Fruit fly (Drosophila melanogaster) whole organism, embryonic: ENCODE results near the gene Tis11.

Source experiments
- Adf1 ChIP-seq: fragments of 200-800 bp; sonication (Bioruptor generic); IDR thresholded peaks from 2 replicates; pipeline ENCODE4 v1.3.6; 2022; ENCODE audit warnings: missing biosample characterization, missing genetic modification characterization
- Aef1 ChIP-seq: fragments of 200-800 bp; sonication (Bioruptor generic); IDR thresholded peaks from 3 replicates; pipeline ENCODE4 v1.3.6; 2022; ENCODE audit warnings: missing biosample characterization, missing genetic modification characterization
- CG10431 ChIP-seq: fragments of 200-800 bp; sonication (Bioruptor generic); optimal IDR thresholded peaks from 3 replicates; lab custom pipeline; 2018; ENCODE audit warnings: missing biosample characterization, mild to moderate bottlenecking, missing genetic modification characterization
- CG13123 ChIP-seq: fragments of 200-800 bp; sonication (Bioruptor generic); optimal IDR thresholded peaks from 2 replicates; lab custom pipeline; 2016; ENCODE audit warnings: missing biosample characterization, missing genetic modification characterization
- CG14710 ChIP-seq: fragments of 200-800 bp; sonication (Bioruptor generic); optimal IDR thresholded peaks from 3 replicates; lab custom pipeline; 2019; ENCODE audit warnings: missing biosample characterization, mild to moderate bottlenecking, missing genetic modification characterization, moderate library complexity
- CG16779 ChIP-seq: fragments of 200-800 bp; sonication (Bioruptor generic); IDR thresholded peaks from 2 replicates; pipeline ENCODE4 v1.3.6; 2022; ENCODE audit warnings: missing biosample characterization, missing genetic modification characterization
- CG1832 ChIP-seq: fragments of 200-800 bp; sonication (Bioruptor generic); optimal IDR thresholded peaks from 2 replicates; lab custom pipeline; 2017; ENCODE audit warnings: missing biosample characterization, mild to moderate bottlenecking, missing genetic modification characterization, inconsistent platforms
- CG2116 ChIP-seq: fragments of 200-800 bp; sonication (Bioruptor generic); optimal IDR thresholded peaks from 3 replicates; lab custom pipeline; 2018; ENCODE audit warnings: missing biosample characterization, mild to moderate bottlenecking, missing genetic modification characterization
- CG30403 ChIP-seq: fragments of 200-800 bp; sonication (Bioruptor generic); optimal IDR thresholded peaks from 3 replicates; lab custom pipeline; 2016; ENCODE audit warnings: missing biosample characterization, missing genetic modification characterization
- CG3407 ChIP-seq: fragments of 200-800 bp; sonication (Bioruptor generic); optimal IDR thresholded peaks from 2 replicates; lab custom pipeline; 2018; ENCODE audit warnings: missing biosample characterization, mild to moderate bottlenecking, missing genetic modification characterization
- CG4424 ChIP-seq: fragments of 200-800 bp; sonication (Bioruptor generic); optimal IDR thresholded peaks from 3 replicates; lab custom pipeline; 2016; ENCODE audit warnings: missing biosample characterization, missing genetic modification characterization
- CG4617 ChIP-seq: fragments of 200-800 bp; sonication (Bioruptor generic); optimal IDR thresholded peaks from 3 replicates; lab custom pipeline; 2016; ENCODE audit warnings: missing biosample characterization, missing genetic modification characterization, borderline replicate concordance
- CG4707 ChIP-seq: fragments of 200-800 bp; sonication (Bioruptor generic); optimal IDR thresholded peaks from 2 replicates; lab custom pipeline; 2018; ENCODE audit warnings: missing biosample characterization, mild to moderate bottlenecking, missing genetic modification characterization, moderate library complexity
- CG5180 ChIP-seq: fragments of 200-800 bp; sonication (Bioruptor generic); optimal IDR thresholded peaks from 3 replicates; lab custom pipeline; 2017; ENCODE audit warnings: missing biosample characterization, missing genetic modification characterization, mild to moderate bottlenecking, moderate library complexity, missing genetic modification reagents
- CG6272 ChIP-seq: fragments of 200-800 bp; sonication (Bioruptor generic); IDR thresholded peaks from 2 replicates; pipeline ENCODE4 v1.3.6; 2022; ENCODE audit warnings: missing biosample characterization, missing genetic modification characterization
- CG8924 ChIP-seq: fragments of 200-800 bp; optimal IDR thresholded peaks from 3 replicates; lab custom pipeline; 2019; ENCODE audit warnings: missing biosample characterization, mild to moderate bottlenecking, missing genetic modification characterization, moderate library complexity
- CHES-1-like ChIP-seq: fragments of 200-800 bp; sonication (Bioruptor generic); optimal IDR thresholded peaks from 2 replicates; lab custom pipeline; 2016; ENCODE audit warnings: missing biosample characterization, missing genetic modification characterization
- Fer2 ChIP-seq: fragments of 200-800 bp; sonication (Bioruptor generic); optimal IDR thresholded peaks from 2 replicates; lab custom pipeline; 2018; ENCODE audit warnings: missing biosample characterization, mild to moderate bottlenecking, missing genetic modification characterization, moderate library complexity
- HLHmδ ChIP-seq: fragments of 200-800 bp; sonication (Bioruptor generic); optimal IDR thresholded peaks from 2 replicates; lab custom pipeline; 2018; ENCODE audit warnings: missing biosample characterization, mild to moderate bottlenecking, missing genetic modification characterization, moderate library complexity
- Lim3 ChIP-seq: fragments of 200-800 bp; sonication (Bioruptor generic); IDR thresholded peaks from 2 replicates; pipeline ENCODE4 v1.3.6; 2022; ENCODE audit warnings: missing biosample characterization, missing genetic modification characterization
- Mad ChIP-seq: fragments of 200-800 bp; sonication (Bioruptor generic); optimal IDR thresholded peaks from 2 replicates; lab custom pipeline; 2016; ENCODE audit warnings: missing biosample characterization, missing genetic modification characterization
- Med ChIP-seq: fragments of 200-800 bp; sonication (Bioruptor generic); peaks from one replicate; lab custom pipeline; 2016; ENCODE audit warnings: missing biosample characterization, missing genetic modification characterization, mild to moderate bottlenecking, inconsistent platforms, moderate library complexity
- Neu2 ChIP-seq: fragments of 200-800 bp; sonication (Bioruptor generic); optimal IDR thresholded peaks from 3 replicates; lab custom pipeline; 2016; ENCODE audit warnings: missing biosample characterization, missing genetic modification characterization, borderline replicate concordance
- Side ChIP-seq: fragments of 200-800 bp; sonication (Bioruptor generic); optimal IDR thresholded peaks from 2 replicates; lab custom pipeline; 2016; ENCODE audit warnings: missing biosample characterization, missing genetic modification characterization
- Ssrp ChIP-seq: fragments of 200-800 bp; sonication (Bioruptor generic); optimal IDR thresholded peaks from 2 replicates; lab custom pipeline; 2018; ENCODE audit warnings: missing biosample characterization, mild to moderate bottlenecking, missing genetic modification characterization, moderate library complexity
- Trl ChIP-seq, 3 experiments: fragments of >200 bp in 2 of 3; fragments of 200-800 bp in 1 of 3; sonication (Bioruptor generic) in 1 of 3; optimal IDR thresholded peaks; 2 replicates in 1 of 3; 3 replicates in 2 of 3; lab custom pipeline; 2016 to 2017; ENCODE audit warnings: missing biosample characterization in 1 of 3, missing genetic modification characterization in 1 of 3
- ash1 ChIP-seq: fragments of 200-800 bp; sonication (Bioruptor generic); optimal IDR thresholded peaks from 2 replicates; lab custom pipeline; 2018; ENCODE audit warnings: missing biosample characterization, mild to moderate bottlenecking, missing genetic modification characterization
- cad ChIP-seq: fragments of >200 bp; optimal IDR thresholded peaks from 2 replicates; lab custom pipeline; 2017; ENCODE audit warnings: missing biosample characterization, missing genetic modification characterization
- chm ChIP-seq: fragments of 200-800 bp; sonication (Bioruptor generic); IDR thresholded peaks from 2 replicates; pipeline ENCODE4 v1.3.6; 2022; ENCODE audit warnings: missing biosample characterization, missing genetic modification characterization
- crp ChIP-seq, 2 experiments: fragments of 200-800 bp; sonication (Bioruptor generic); optimal IDR thresholded peaks; 2 replicates in 1 of 2; 3 replicates in 1 of 2; lab custom pipeline; 2017; ENCODE audit warnings: missing biosample characterization in 2 of 2, missing genetic modification characterization in 2 of 2, mild to moderate bottlenecking in 1 of 2, moderate library complexity in 1 of 2
- emc ChIP-seq: fragments of 200-800 bp; sonication (Bioruptor generic); optimal IDR thresholded peaks from 2 replicates; lab custom pipeline; 2016; ENCODE audit warnings: missing biosample characterization, missing genetic modification characterization
- fru ChIP-seq: fragments of >200 bp; optimal IDR thresholded peaks from 2 replicates; lab custom pipeline; 2017
- kah ChIP-seq: fragments of 200-800 bp; sonication (Bioruptor generic); optimal IDR thresholded peaks from 2 replicates; lab custom pipeline; 2018; ENCODE audit warnings: missing biosample characterization, mild to moderate bottlenecking, missing genetic modification characterization
- pzg ChIP-seq: fragments of 200-800 bp; sonication (Bioruptor generic); optimal IDR thresholded peaks from 3 replicates; lab custom pipeline; 2018; ENCODE audit warnings: missing biosample characterization, mild to moderate bottlenecking, missing genetic modification characterization, moderate library complexity
- scrt ChIP-seq: fragments of 200-800 bp; sonication (Bioruptor generic); optimal IDR thresholded peaks from 2 replicates; lab custom pipeline; 2018; ENCODE audit warnings: missing biosample characterization, mild to moderate bottlenecking, missing genetic modification characterization, moderate library complexity
- sd ChIP-seq: fragments of 200-800 bp; sonication (Bioruptor generic); optimal IDR thresholded peaks from 3 replicates; lab custom pipeline; 2018; ENCODE audit warnings: missing biosample characterization, mild to moderate bottlenecking, missing genetic modification characterization, moderate library complexity
- slou ChIP-seq: fragments of 200-800 bp; sonication (Bioruptor generic); optimal IDR thresholded peaks from 3 replicates; lab custom pipeline; 2016; ENCODE audit warnings: missing biosample characterization, missing genetic modification characterization
- tap ChIP-seq: fragments of 200-800 bp; optimal IDR thresholded peaks from 3 replicates; lab custom pipeline; 2019; ENCODE audit warnings: missing biosample characterization, mild to moderate bottlenecking, missing genetic modification characterization, moderate library complexity
- tna ChIP-seq: fragments of 200-800 bp; sonication (Bioruptor generic); IDR thresholded peaks from 2 replicates; pipeline ENCODE4 v1.3.6; 2022; ENCODE audit warnings: missing biosample characterization, missing genetic modification characterization; ENCODE audit not compliant: partially characterized antibody
- zfh1 ChIP-seq: fragments of 200-800 bp; sonication (Bioruptor generic); IDR thresholded peaks from 3 replicates; pipeline ENCODE4 v1.3.6; 2022; ENCODE audit warnings: missing biosample characterization, missing genetic modification characterization
- zfh2 ChIP-seq: fragments of 200-800 bp; sonication (Bioruptor generic); optimal IDR thresholded peaks from 2 replicates; lab custom pipeline; 2016; ENCODE audit warnings: missing biosample characterization, missing genetic modification characterization

Gene Tis11

DNA sequence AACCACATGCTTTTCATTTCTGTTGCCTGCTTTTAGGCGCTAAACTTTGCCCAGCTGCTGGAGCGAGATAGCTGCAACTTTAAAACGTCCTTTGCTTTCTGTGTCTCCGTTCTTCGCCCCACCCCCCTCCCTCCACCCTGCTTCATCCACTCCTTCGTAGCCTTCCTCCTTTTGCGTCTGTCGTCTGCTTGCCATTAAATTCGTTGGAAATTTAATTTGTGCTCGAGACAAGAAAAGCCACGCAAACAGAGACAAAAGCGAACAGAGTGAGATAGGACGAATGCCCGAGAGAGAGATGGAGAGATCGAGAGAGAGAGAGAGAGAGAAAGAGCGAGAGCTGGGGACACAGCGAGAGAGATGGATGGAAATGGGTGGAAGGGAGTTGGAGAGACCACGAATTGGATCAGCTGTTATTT lies 60.7 kb downstream of the Tis11 start (continued):
- no peak for TF ChIP-seq tap
- TF ChIP-seq Lim3: no peak
- no peak for TF ChIP-seq scrt
- no peak for TF ChIP-seq Aef1
- TF ChIP-seq CG2116 (GFP tag; lab: Kevin White, UChicago): no peak
- TF ChIP-seq Ssrp (tag; lab: Kevin White, UChicago): no peak
- TF ChIP-seq kah (GFP tag; lab: Kevin White, UChicago): no peak
- no peak for TF ChIP-seq Side
- no peak for TF ChIP-seq Fer2 (tag; lab: Kevin White, UChicago)
- TF ChIP-seq crp (GFP tag; optimal IDR thresholded peaks at IDR 0.05; lab: Kevin White, UChicago): peak in 1 of 2 experiments; percentile 41
- no peak for TF ChIP-seq fru (lab: Kevin White, UChicago)
- no peak for TF ChIP-seq CG30403 (GFP tag; lab: Kevin White, UChicago)
- TF ChIP-seq Mad (GFP tag; lab: Kevin White, UChicago): no peak
- TF ChIP-seq CG16779 (GFP tag; lab: Robert Waterston, UW): no peak
- TF ChIP-seq CG3407: no peak
- TF ChIP-seq CG4617 (GFP tag; lab: Kevin White, UChicago): no peak
- TF ChIP-seq HLHmδ (GFP tag; lab: Kevin White, UChicago): no peak
- no peak for TF ChIP-seq slou (GFP tag; lab: Kevin White, UChicago)
- TF ChIP-seq CG8924 (tag; lab: Kevin White, UChicago): no peak
- no peak for TF ChIP-seq cad (GFP tag; lab: Kevin White, UChicago)
- peak; percentile 63 to 78 for TF ChIP-seq Trl (optimal IDR thresholded peaks at IDR 0.05; lab: Kevin White, UChicago)
- no peak for TF ChIP-seq Trl (GFP tag; optimal IDR thresholded peaks at IDR 0.05; lab: Kevin White, UChicago)
- TF ChIP-seq chm (GFP tag; lab: Robert Waterston, UW): peak; percentile 41; the same call in 1 of the 2 replicates
- TF ChIP-seq CHES-1-like: no peak
- TF ChIP-seq CG13123 (GFP tag; lab: Kevin White, UChicago): no peak
- no peak for TF ChIP-seq CG6272 (GFP tag; lab: Robert Waterston, UW)
- peak; percentile 81 for TF ChIP-seq CG5180
- TF ChIP-seq ash1 (GFP tag; lab: Kevin White, UChicago): peak; percentile 73
- TF ChIP-seq zfh1: no peak
- TF ChIP-seq CG1832 (GFP tag; lab: Kevin White, UChicago): peak; percentile 89
- TF ChIP-seq emc (GFP tag; lab: Kevin White, UChicago): no peak
- no peak for TF ChIP-seq Neu2
- no peak for TF ChIP-seq pzg
- no peak for TF ChIP-seq sd (tag; lab: Kevin White, UChicago)
- TF ChIP-seq tna (GFP tag; lab: Robert Waterston, UW): no peak
- TF ChIP-seq Adf1 (GFP tag; lab: Robert Waterston, UW): peak; percentile 14; the same call in 1 of the 2 replicates
- no peak for TF ChIP-seq CG10431 (GFP tag; lab: Kevin White, UChicago)
- TF ChIP-seq CG14710: no peak
- no peak for TF ChIP-seq zfh2 (GFP tag; lab: Kevin White, UChicago)
- TF ChIP-seq Med: peak; percentile 37
- no peak for TF ChIP-seq CG4707 (GFP tag; lab: Kevin White, UChicago)
- no peak for TF ChIP-seq CG4424 (GFP tag; lab: Kevin White, UChicago)
